Worm (Caenorhabditis elegans) whole organism, late embryonic: ENCODE results near the gene Y119D3B.21.

ENCODE experiments used
- C08G9.2 ChIP-seq: sonication (generic microtip); optimal IDR thresholded peaks from 2 replicates; lab custom pipeline; 2016; ENCODE audit warnings: mild to moderate bottlenecking, missing genetic modification characterization, moderate library complexity, missing compliant biosample characterization
- F13H6.1 ChIP-seq: sonication (generic microtip); optimal IDR thresholded peaks from 2 replicates; lab custom pipeline; 2016; ENCODE audit warnings: missing genetic modification characterization, missing compliant biosample characterization
- K02D7.2 ChIP-seq: sonication (generic microtip); optimal IDR thresholded peaks from 2 replicates; lab custom pipeline; 2017; ENCODE audit warnings: mild to moderate bottlenecking, missing genetic modification characterization, missing compliant biosample characterization
- K09A11.1 ChIP-seq: sonication (generic microtip); optimal IDR thresholded peaks from 2 replicates; lab custom pipeline; 2017; ENCODE audit warnings: antibody characterized with exemption, mild to moderate bottlenecking, missing genetic modification characterization, missing compliant biosample characterization; ENCODE audit not compliant: insufficient read depth
- ama-1 ChIP-seq: fragments of 150-350 bp; optimal IDR thresholded peaks from 2 replicates; lab custom pipeline; 2014
- ceh-14 ChIP-seq: sonication (generic microtip); optimal IDR thresholded peaks from 2 replicates; lab custom pipeline; 2016; ENCODE audit warnings: missing genotype, missing genetic modification characterization, missing compliant biosample characterization
- ceh-18 ChIP-seq: sonication (generic microtip); optimal IDR thresholded peaks from 2 replicates; lab custom pipeline; 2016; ENCODE audit warnings: missing genetic modification characterization, missing compliant biosample characterization
- ceh-2 ChIP-seq: sonication (generic microtip); optimal IDR thresholded peaks from 2 replicates; lab custom pipeline; 2016; ENCODE audit warnings: missing genotype, missing genetic modification characterization, missing compliant biosample characterization
- ceh-22 ChIP-seq: sonication (generic microtip); optimal IDR thresholded peaks from 2 replicates; lab custom pipeline; 2017; ENCODE audit warnings: missing biosample characterization, missing genetic modification characterization
- ceh-30 ChIP-seq: fragments of 150-350 bp; optimal IDR thresholded peaks from 2 replicates; lab custom pipeline; 2014; ENCODE audit warnings: missing biosample characterization, missing genetic modification characterization
- ceh-48 ChIP-seq: sonication (generic microtip); optimal IDR thresholded peaks from 2 replicates; lab custom pipeline; 2016; ENCODE audit warnings: missing genetic modification characterization, inconsistent platforms, missing compliant biosample characterization
- ceh-6 ChIP-seq: fragments of 200-800 bp; sonication (Bioruptor generic); optimal IDR thresholded peaks from 2 replicates; lab custom pipeline; 2018; ENCODE audit warnings: mild to moderate bottlenecking, missing genetic modification characterization, missing compliant biosample characterization
- ceh-9 ChIP-seq: sonication (generic microtip); optimal IDR thresholded peaks from 2 replicates; lab custom pipeline; 2016; ENCODE audit warnings: mild to moderate bottlenecking, missing genetic modification characterization, inconsistent platforms, missing compliant biosample characterization
- che-1 ChIP-seq: sonication (generic microtip); optimal IDR thresholded peaks from 2 replicates; lab custom pipeline; 2016; ENCODE audit warnings: mild to moderate bottlenecking, missing genetic modification characterization, missing compliant biosample characterization
- elt-2 ChIP-seq: sonication (generic microtip); optimal IDR thresholded peaks from 2 replicates; lab custom pipeline; 2016; ENCODE audit warnings: missing genetic modification reagents, missing genetic modification characterization, missing compliant biosample characterization
- elt-4 ChIP-seq: sonication (generic microtip); optimal IDR thresholded peaks from 2 replicates; lab custom pipeline; 2016; ENCODE audit warnings: missing genetic modification characterization, missing compliant biosample characterization
- eyg-1 ChIP-seq: sonication (generic microtip); optimal IDR thresholded peaks from 2 replicates; lab custom pipeline; 2016; ENCODE audit warnings: missing genotype, missing genetic modification characterization, missing compliant biosample characterization
- fkh-6 ChIP-seq: sonication (generic microtip); optimal IDR thresholded peaks from 2 replicates; lab custom pipeline; 2016; ENCODE audit warnings: missing genetic modification characterization, missing compliant biosample characterization
- gmeb-2 ChIP-seq: sonication (generic microtip); optimal IDR thresholded peaks from 2 replicates; lab custom pipeline; 2016; ENCODE audit warnings: missing genetic modification characterization, inconsistent platforms, missing compliant biosample characterization
- hlh-15 ChIP-seq: sonication (generic microtip); optimal IDR thresholded peaks from 2 replicates; lab custom pipeline; 2016; ENCODE audit warnings: missing genetic modification characterization, missing compliant biosample characterization
- hlh-30 ChIP-seq: sonication (generic microtip); optimal IDR thresholded peaks from 2 replicates; lab custom pipeline; 2017; ENCODE audit warnings: antibody characterized with exemption, missing genetic modification characterization, missing compliant biosample characterization; ENCODE audit not compliant: insufficient read depth
- hlh-6 ChIP-seq: sonication (generic microtip); optimal IDR thresholded peaks from 2 replicates; lab custom pipeline; 2016; ENCODE audit warnings: missing genotype, missing genetic modification characterization, missing compliant biosample characterization
- hlh-8 ChIP-seq: sonication (generic microtip); optimal IDR thresholded peaks from 2 replicates; lab custom pipeline; 2016; ENCODE audit warnings: missing genotype, missing genetic modification characterization, missing compliant biosample characterization
- lim-6 ChIP-seq: sonication (generic microtip); optimal IDR thresholded peaks from 2 replicates; lab custom pipeline; 2016; ENCODE audit warnings: missing genetic modification characterization, missing compliant biosample characterization
- lin-11 ChIP-seq: fragments of 200-800 bp; sonication (Bioruptor generic); optimal IDR thresholded peaks from 2 replicates; lab custom pipeline; 2018; ENCODE audit warnings: mild to moderate bottlenecking, missing genetic modification characterization, missing compliant biosample characterization
- madf-2 ChIP-seq: sonication (generic microtip); optimal IDR thresholded peaks from 2 replicates; lab custom pipeline; 2017; ENCODE audit warnings: missing genetic modification characterization, missing compliant biosample characterization
- mec-3 ChIP-seq: sonication (generic microtip); optimal IDR thresholded peaks from 2 replicates; lab custom pipeline; 2016; ENCODE audit warnings: borderline replicate concordance, missing genetic modification characterization, missing compliant biosample characterization
- nfya-1 ChIP-seq: sonication (generic microtip); optimal IDR thresholded peaks from 2 replicates; lab custom pipeline; 2017; ENCODE audit warnings: missing genetic modification characterization, mild to moderate bottlenecking, missing compliant biosample characterization, antibody characterized with exemption, moderate library complexity
- nhr-11 ChIP-seq: fragments of 150-350 bp; optimal IDR thresholded peaks from 2 replicates; lab custom pipeline; 2014; ENCODE audit warnings: missing biosample characterization, missing genetic modification characterization
- nhr-232 ChIP-seq: sonication (generic microtip); optimal IDR thresholded peaks from 2 replicates; lab custom pipeline; 2016; ENCODE audit warnings: missing genetic modification characterization, missing compliant biosample characterization
- odd-2 ChIP-seq: sonication (generic microtip); optimal IDR thresholded peaks from 2 replicates; lab custom pipeline; 2017; ENCODE audit warnings: antibody characterized with exemption, mild to moderate bottlenecking, missing genetic modification characterization, missing compliant biosample characterization
- pax-1 ChIP-seq: fragments of 150-350 bp; optimal IDR thresholded peaks from 2 replicates; lab custom pipeline; 2014; ENCODE audit warnings: missing biosample characterization, missing genetic modification characterization
- pros-1 ChIP-seq: fragments of 150-350 bp; optimal IDR thresholded peaks from 2 replicates; lab custom pipeline; 2014; ENCODE audit warnings: missing biosample characterization, missing genetic modification reagents, missing genetic modification characterization
- ref-2 ChIP-seq: sonication (generic microtip); optimal IDR thresholded peaks from 2 replicates; lab custom pipeline; 2016; ENCODE audit warnings: missing genetic modification characterization, missing compliant biosample characterization
- sdc-2 ChIP-seq: sonication (generic microtip); optimal IDR thresholded peaks from 2 replicates; lab custom pipeline; 2016; ENCODE audit warnings: missing genotype, missing genetic modification characterization, missing compliant biosample characterization
- sox-2 ChIP-seq: fragments of 200-800 bp; sonication (Bioruptor generic); IDR thresholded peaks from 2 replicates; pipeline ENCODE4 v1.3.6; 2022; ENCODE audit warnings: missing genetic modification reagents, missing genetic modification characterization, missing compliant biosample characterization
- sox-4 ChIP-seq: sonication (generic microtip); optimal IDR thresholded peaks from 2 replicates; lab custom pipeline; 2017; ENCODE audit warnings: mild to moderate bottlenecking, missing genetic modification characterization, inconsistent platforms, missing compliant biosample characterization
- syd-9 ChIP-seq: sonication (generic microtip); optimal IDR thresholded peaks from 2 replicates; lab custom pipeline; 2016; ENCODE audit warnings: mild to moderate bottlenecking, missing genetic modification characterization, moderate library complexity, missing compliant biosample characterization
- tbx-2 ChIP-seq: sonication (generic microtip); optimal IDR thresholded peaks from 2 replicates; lab custom pipeline; 2016; ENCODE audit warnings: missing genetic modification characterization, missing compliant biosample characterization
- tbx-7 ChIP-seq: sonication (generic microtip); optimal IDR thresholded peaks from 2 replicates; lab custom pipeline; 2016; ENCODE audit warnings: missing genotype, missing genetic modification characterization, missing compliant biosample characterization
- ttx-3 ChIP-seq: sonication (generic microtip); optimal IDR thresholded peaks from 2 replicates; lab custom pipeline; 2016; ENCODE audit warnings: missing genetic modification reagents, missing genetic modification characterization, missing compliant biosample characterization
- unc-3 ChIP-seq, 2 experiments: fragments of 200-800 bp in 1 of 2; sonication (Bioruptor generic) in 1 of 2; sonication (generic microtip) in 1 of 2; conservative IDR thresholded peaks in 1 of 2; optimal IDR thresholded peaks in 1 of 2; 2 replicates each; pipeline versions ENCODE4 v1.3.6 to Lab custom; 2016 to 2022; ENCODE audit warnings: missing compliant biosample characterization in 2 of 2, missing genetic modification characterization in 2 of 2, missing genetic modification reagents in 1 of 2
- unc-86 ChIP-seq: sonication (generic microtip); optimal IDR thresholded peaks from 2 replicates; lab custom pipeline; 2016; ENCODE audit warnings: missing genetic modification characterization, missing compliant biosample characterization
- zip-5 ChIP-seq: sonication (generic microtip); optimal IDR thresholded peaks from 2 replicates; lab custom pipeline; 2016; ENCODE audit warnings: missing genetic modification characterization, missing compliant biosample characterization

Gene Y119D3B.21

DNA sequence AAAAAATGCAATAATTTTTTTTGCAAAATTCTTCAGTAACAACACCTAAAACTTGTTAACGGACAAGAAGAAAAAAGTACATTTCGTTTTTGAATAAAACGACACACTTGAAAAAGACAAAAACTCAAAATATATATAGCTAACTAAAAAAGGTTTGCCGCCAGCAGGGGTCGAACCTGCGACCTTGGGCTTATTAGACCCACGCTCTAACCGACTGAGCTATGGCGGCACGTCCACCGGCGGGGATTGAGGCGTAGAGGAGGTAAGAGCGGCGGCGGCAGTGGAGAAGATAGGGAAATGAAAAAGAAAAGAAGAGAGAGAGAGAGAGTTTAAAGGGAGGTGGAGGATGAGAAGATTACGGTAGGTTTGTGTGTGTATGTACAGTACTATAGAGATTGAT lies 3.4 kb downstream of the Y119D3B.21 start (continued):
- TF ChIP-seq unc-86 (tag; lab: Kevin White, UChicago), result peak; percentile 16
- no peak for TF ChIP-seq eyg-1 (tag; lab: Kevin White, UChicago)
- TF ChIP-seq ceh-2 (tag; lab: Kevin White, UChicago), result peak; percentile 32
- peak; percentile 69 for TF ChIP-seq che-1
- TF ChIP-seq zip-5 (tag; lab: Kevin White, UChicago), result peak; percentile 11
- peak; percentile 22 for TF ChIP-seq hlh-6 (tag; lab: Kevin White, UChicago)
- no peak for TF ChIP-seq unc-3 (GFP tag; conservative IDR thresholded peaks at IDR 0.05; lab: Robert Waterston, UW)
- no peak for TF ChIP-seq unc-3 (tag; optimal IDR thresholded peaks at IDR 0.05; lab: Kevin White, UChicago)
- no peak for TF ChIP-seq F13H6.1 (tag; lab: Kevin White, UChicago)
- no peak for TF ChIP-seq C08G9.2
- no peak for TF ChIP-seq ceh-14
- TF ChIP-seq ceh-30 (tag; lab: Kevin White, UChicago), result no peak
- TF ChIP-seq syd-9 (tag; lab: Kevin White, UChicago), result no peak
- TF ChIP-seq hlh-15 (tag; lab: Kevin White, UChicago), result no peak
- no peak for TF ChIP-seq odd-2 (tag; lab: Kevin White, UChicago)
- peak; percentile 28 for TF ChIP-seq sdc-2 (tag; lab: Kevin White, UChicago)

DNA sequence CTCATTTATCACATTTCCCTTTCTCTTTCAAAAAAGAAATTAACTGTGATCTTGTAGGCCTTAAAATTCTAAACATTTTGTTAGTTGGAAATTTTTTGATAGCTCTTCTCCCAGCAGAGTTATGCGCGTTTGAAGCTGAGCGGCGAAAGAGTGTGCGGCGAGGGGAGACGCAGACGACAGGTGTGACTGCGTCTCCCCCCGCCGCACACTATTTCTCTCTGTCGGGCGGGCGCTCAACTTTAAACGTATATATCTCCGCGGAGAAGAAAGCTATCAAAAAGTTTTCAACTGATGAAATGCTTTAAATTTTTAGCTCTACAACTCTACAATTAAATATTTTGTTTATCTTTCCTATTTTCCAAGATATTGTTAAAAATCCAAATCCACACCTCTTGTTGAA lies 4.2 kb downstream of the Y119D3B.21 start:
- TF ChIP-seq ttx-3 (tag; lab: Kevin White, UChicago) (no peak), elt-2 (tag; lab: Kevin White, UChicago) (no peak), ceh-9 (tag; lab: Kevin White, UChicago) (no peak), fkh-6 (tag; lab: Kevin White, UChicago) (no peak), gmeb-2 (no peak), pros-1 (tag; lab: Kevin White, UChicago) (no peak), ceh-6 (GFP tag; lab: Kevin White, UChicago) (no peak), tbx-7 (tag; lab: Kevin White, UChicago) (no peak)

- TF ChIP-seq eyg-1 (tag; lab: Kevin White, UChicago) (no peak), sdc-2 (tag; lab: Kevin White, UChicago) (no peak), K09A11.1 (no peak), ref-2 (tag; lab: Kevin White, UChicago) (no peak), pax-1 (tag; lab: Kevin White, UChicago) (peak; percentile 30), unc-86 (tag; lab: Kevin White, UChicago) (no peak), elt-4 (no peak), elt-2 (tag; lab: Kevin White, UChicago) (peak; percentile 85), zip-5 (tag; lab: Kevin White, UChicago) (no peak)
These were observed 5.2 kb downstream of the Y119D3B.21 start for ce11 chrIII:1220012-1220411.

DNA sequence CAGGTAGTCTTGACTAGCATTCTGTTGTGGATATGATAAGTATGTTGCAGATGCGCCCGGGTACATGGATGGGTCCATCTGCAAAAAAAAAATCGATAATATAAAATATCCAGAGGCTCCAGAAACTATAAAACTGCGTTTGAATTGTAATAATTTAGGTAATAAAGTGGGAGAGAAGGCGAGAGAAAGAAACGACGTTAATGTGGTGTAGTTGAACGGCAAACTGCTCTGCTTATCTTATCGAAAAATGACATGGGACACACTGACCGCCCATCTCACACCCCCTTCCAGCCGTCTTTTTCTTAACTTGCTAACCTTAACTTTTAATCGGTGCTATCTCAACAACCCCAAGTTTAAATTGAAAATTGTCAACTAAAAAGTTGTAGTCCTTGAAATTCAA lies 7.2 kb downstream of the Y119D3B.21 start:
- no peak for TF ChIP-seq nhr-11 (tag; lab: Kevin White, UChicago)
- TF ChIP-seq elt-2 (tag; lab: Kevin White, UChicago), result peak; percentile 61

DNA sequence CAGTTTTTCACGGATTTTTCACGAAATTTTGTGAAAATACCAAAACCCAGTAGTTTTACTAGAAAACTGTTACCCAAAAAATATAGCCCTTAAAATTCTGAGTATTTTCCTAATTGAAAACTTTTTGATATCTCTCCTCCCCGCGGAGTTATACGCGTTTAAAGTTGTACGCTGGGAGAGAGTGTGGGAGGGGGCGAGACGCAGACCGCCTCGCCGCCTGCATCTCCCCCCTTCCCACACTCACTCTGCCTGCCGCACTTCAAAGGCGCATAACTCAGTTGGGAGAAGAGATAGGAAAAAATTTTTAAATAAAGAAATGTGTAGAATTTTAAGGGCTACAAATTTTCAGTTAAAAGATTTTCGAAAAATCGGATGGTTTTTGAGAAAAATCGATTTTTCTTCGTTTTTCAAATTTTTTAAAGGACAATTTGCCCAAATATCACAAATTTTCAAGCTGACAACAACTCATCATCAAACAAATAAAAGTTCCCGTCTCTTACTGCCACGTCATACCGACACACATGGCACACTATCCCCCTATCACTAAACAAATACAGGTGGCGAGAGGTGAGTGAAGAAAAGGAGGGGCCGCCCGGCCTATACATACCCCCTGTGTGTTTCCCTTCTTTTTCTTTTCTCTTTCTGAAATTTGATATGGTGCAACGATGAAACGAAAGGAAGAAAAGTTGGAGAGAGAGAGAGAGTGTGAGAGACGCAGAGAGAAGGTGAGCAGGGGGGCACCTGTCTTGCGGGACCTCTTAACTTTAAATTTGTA lies 8.7 kb downstream of the Y119D3B.21 start:
- no peak for TF ChIP-seq madf-2 (tag; lab: Kevin White, UChicago)
- TF ChIP-seq nfya-1, result peak; percentile 39
- TF ChIP-seq sox-2, result no peak
- TF ChIP-seq ceh-18, result peak; percentile 30
- TF ChIP-seq sox-4, result no peak
- no peak for TF ChIP-seq sdc-2 (tag; lab: Kevin White, UChicago)
- no peak for TF ChIP-seq hlh-30 (tag; lab: Kevin White, UChicago)
- TF ChIP-seq elt-2 (tag; lab: Kevin White, UChicago), result peak; percentile 28
- TF ChIP-seq ama-1 (lab: Kevin White, UChicago), result no peak
- peak; percentile 3 for TF ChIP-seq tbx-2 (tag; lab: Kevin White, UChicago)
- TF ChIP-seq ceh-22 (tag; lab: Kevin White, UChicago), result no peak
- no peak for TF ChIP-seq lin-11 (tag; lab: Kevin White, UChicago)
- no peak for TF ChIP-seq hlh-8 (tag; lab: Kevin White, UChicago)
- no peak for TF ChIP-seq K02D7.2 (tag; lab: Kevin White, UChicago)
- no peak for TF ChIP-seq tbx-7 (tag; lab: Kevin White, UChicago)
- no peak for TF ChIP-seq nhr-232 (tag; lab: Kevin White, UChicago)
- TF ChIP-seq lim-6, result no peak
- no peak for TF ChIP-seq ceh-48
- no peak for TF ChIP-seq mec-3 (tag; lab: Kevin White, UChicago)
